Fruit fly (Drosophila melanogaster) whole organism, embryonic: ENCODE data around the gene ppk17.

Experiments used
- CG14667 ChIP-seq: fragments of 200-800 bp; sonication (Bioruptor generic); IDR thresholded peaks from 2 replicates; pipeline ENCODE4 v1.3.6; 2022; ENCODE audit warnings: missing biosample characterization, missing genetic modification characterization
- CG1603 ChIP-seq: fragments of 200-800 bp; sonication (Bioruptor generic); optimal IDR thresholded peaks from 2 replicates; lab custom pipeline; 2019; ENCODE audit warnings: missing biosample characterization, mild to moderate bottlenecking, missing genetic modification characterization, moderate library complexity
- CTCF ChIP-seq: fragments of 200-800 bp; sonication (Bioruptor generic); optimal IDR thresholded peaks from 2 replicates; lab custom pipeline; 2017; ENCODE audit warnings: missing biosample characterization, mild to moderate bottlenecking, missing genetic modification characterization, moderate library complexity
- Eip74EF ChIP-seq, 2 experiments: fragments of 200-800 bp in 1 of 2; fragments of >200 bp in 1 of 2; sonication (Bioruptor generic) in 1 of 2; optimal IDR thresholded peaks; 2 replicates each; lab custom pipeline; 2017 to 2019; ENCODE audit warnings: missing biosample characterization in 2 of 2, missing genetic modification characterization in 2 of 2, mild to moderate bottlenecking in 1 of 2, moderate library complexity in 1 of 2
- sna ChIP-seq: fragments of 200-800 bp; sonication (Bioruptor generic); IDR thresholded peaks from 2 replicates; pipeline ENCODE4 v1.3.6; 2022; ENCODE audit warnings: missing biosample characterization, missing genetic modification characterization; ENCODE audit not compliant: partially characterized antibody

dm6 chr2L:16791345-16791744 lies 31.0 kb upstream of the ppk17 start, which contains the start of gene CG17928:
- no peak for TF ChIP-seq CG14667 (GFP tag; lab: Robert Waterston, UW)
- no peak for TF ChIP-seq Eip74EF (GFP tag; optimal IDR thresholded peaks at IDR 0.05; lab: Kevin White, UChicago)
- no peak for TF ChIP-seq CG1603 (tag; lab: Kevin White, UChicago)
- TF ChIP-seq CTCF (GFP tag; lab: Kevin White, UChicago) = peak; percentile 9
- TF ChIP-seq sna (GFP tag; lab: Robert Waterston, UW) = no peak
